Worm (Caenorhabditis elegans) whole organism, L4 larva: Measurements from ENCODE around the gene str-138.
A peak's percentile ranks its signal among the peaks of the same experiment; 100 is the strongest.

Source experiments
- F26F4.8 ChIP-seq: fragments of 200-800 bp; sonication (Bioruptor generic); conservative IDR thresholded peaks from 2 replicates; pipeline ENCODE4 v1.3.6; 2022; ENCODE audit warnings: missing genetic modification characterization, missing compliant biosample characterization
- Y48G9A.11 ChIP-seq: fragments of 200-800 bp; sonication (Bioruptor generic); IDR thresholded peaks from 2 replicates; pipeline ENCODE4 v1.3.6; 2022; ENCODE audit warnings: missing genetic modification reagents, missing genetic modification characterization, missing compliant biosample characterization
- aly-2 ChIP-seq: sonication (generic microtip); optimal IDR thresholded peaks from 2 replicates; lab custom pipeline; 2018; ENCODE audit warnings: missing biosample characterization, missing genetic modification characterization
- ama-1 ChIP-seq: fragments of 150-350 bp; optimal IDR thresholded peaks from 2 replicates; lab custom pipeline; 2014; ENCODE audit warnings: inconsistent platforms, mixed read lengths
- arid-1 ChIP-seq: fragments of 200-800 bp; sonication (Bioruptor generic); conservative IDR thresholded peaks from 2 replicates; pipeline ENCODE4 v1.3.6; 2022; ENCODE audit warnings: missing genetic modification reagents, missing genetic modification characterization, missing compliant biosample characterization
- ceh-28 ChIP-seq: fragments of 150-350 bp; optimal IDR thresholded peaks from 2 replicates; lab custom pipeline; 2014; ENCODE audit warnings: missing biosample characterization, missing genetic modification reagents, missing genetic modification characterization
- ceh-32 ChIP-seq: sonication (generic microtip); optimal IDR thresholded peaks from 2 replicates; lab custom pipeline; 2016; ENCODE audit warnings: mild to moderate bottlenecking, missing genetic modification characterization, missing compliant biosample characterization; ENCODE audit not compliant: poor library complexity
- ceh-44 ChIP-seq: fragments of 200-800 bp; sonication (Bioruptor generic); IDR thresholded peaks from 2 replicates; pipeline ENCODE4 v1.3.6; 2022; ENCODE audit warnings: missing genetic modification reagents, missing genetic modification characterization, missing compliant biosample characterization
- cey-2 ChIP-seq: sonication (generic microtip); optimal IDR thresholded peaks from 3 replicates; lab custom pipeline; 2017; ENCODE audit warnings: missing genetic modification characterization, mild to moderate bottlenecking, missing compliant biosample characterization, antibody characterized with exemption, borderline replicate concordance; ENCODE audit not compliant: insufficient read depth
- daf-16 ChIP-seq, 3 experiments: sonication (generic microtip); optimal IDR thresholded peaks; 2 replicates each; lab custom pipeline; 2016 to 2017; ENCODE audit warnings: missing genetic modification characterization in 3 of 3, missing genetic modification reagents in 3 of 3, mild to moderate bottlenecking in 2 of 3, missing compliant biosample characterization in 2 of 3, missing biosample characterization in 1 of 3, moderate library complexity in 1 of 3
- dmd-6 ChIP-seq: fragments of 200-800 bp; sonication (Bioruptor generic); IDR thresholded peaks from 2 replicates; pipeline ENCODE4 v1.3.6; 2022; ENCODE audit warnings: missing genetic modification reagents, missing genetic modification characterization, missing compliant biosample characterization
- duxl-1 ChIP-seq: sonication (generic microtip); optimal IDR thresholded peaks from 2 replicates; lab custom pipeline; 2016; ENCODE audit warnings: mild to moderate bottlenecking, missing genetic modification characterization, moderate library complexity, missing compliant biosample characterization; ENCODE audit not compliant: poor library complexity
- dve-1 ChIP-seq: sonication (generic microtip); optimal IDR thresholded peaks from 2 replicates; lab custom pipeline; 2017; ENCODE audit warnings: antibody characterized with exemption, mild to moderate bottlenecking, missing genetic modification characterization, missing compliant biosample characterization; ENCODE audit not compliant: insufficient read depth
- fos-1 ChIP-seq: fragments of 150-350 bp; optimal IDR thresholded peaks from 2 replicates; lab custom pipeline; 2014; ENCODE audit warnings: missing biosample characterization, missing genetic modification characterization
- hlh-11 ChIP-seq: fragments of 200-800 bp; sonication (Bioruptor generic); optimal IDR thresholded peaks from 2 replicates; lab custom pipeline; 2018; ENCODE audit warnings: mild to moderate bottlenecking, missing genetic modification characterization, missing compliant biosample characterization
- hlh-30 ChIP-seq: sonication (generic microtip); optimal IDR thresholded peaks from 2 replicates; lab custom pipeline; 2017; ENCODE audit warnings: antibody characterized with exemption, mild to moderate bottlenecking, missing genetic modification characterization, missing compliant biosample characterization; ENCODE audit not compliant: insufficient read depth
- lim-7 ChIP-seq: fragments of 200-800 bp; sonication (Bioruptor generic); IDR thresholded peaks from 2 replicates; pipeline ENCODE4 v1.3.6; 2022; ENCODE audit warnings: missing genetic modification characterization, missing compliant biosample characterization
- lin-1 ChIP-seq: fragments of 200-800 bp; sonication (Bioruptor generic); IDR thresholded peaks from 2 replicates; pipeline ENCODE4 v1.3.6; 2022; ENCODE audit warnings: missing genetic modification reagents, missing genetic modification characterization, missing compliant biosample characterization
- lin-29 ChIP-seq: fragments of 200-800 bp; sonication (Bioruptor generic); IDR thresholded peaks from 2 replicates; pipeline ENCODE4 v1.3.6; 2022; ENCODE audit warnings: missing genetic modification reagents, missing genetic modification characterization, missing compliant biosample characterization
- lin-38 ChIP-seq: fragments of 200-800 bp; sonication (Bioruptor generic); IDR thresholded peaks from 2 replicates; pipeline ENCODE4 v1.3.6; 2022; ENCODE audit warnings: missing genetic modification reagents, missing genetic modification characterization, missing compliant biosample characterization
- mdl-1 ChIP-seq, 2 experiments: fragments of 150-350 bp in 1 of 2; sonication (generic microtip) in 1 of 2; optimal IDR thresholded peaks; 2 replicates each; lab custom pipeline; 2014 to 2017; ENCODE audit warnings: missing biosample characterization in 2 of 2, missing genetic modification characterization in 2 of 2
- mdt-29 ChIP-seq: fragments of 200-800 bp; sonication (Bioruptor generic); IDR thresholded peaks from 2 replicates; pipeline ENCODE4 v1.3.6; 2022; ENCODE audit warnings: missing genetic modification reagents, missing genetic modification characterization, missing compliant biosample characterization
- mes-2 ChIP-seq: sonication (generic microtip); optimal IDR thresholded peaks from 2 replicates; lab custom pipeline; 2016; ENCODE audit warnings: missing genotype, mild to moderate bottlenecking, missing genetic modification characterization, missing compliant biosample characterization; ENCODE audit not compliant: poor library complexity, severe bottlenecking
- mxl-3 ChIP-seq: fragments of 200-800 bp; sonication (Bioruptor generic); optimal IDR thresholded peaks from 2 replicates; lab custom pipeline; 2018; ENCODE audit warnings: mild to moderate bottlenecking, missing genetic modification characterization, missing compliant biosample characterization
- nhr-10 ChIP-seq: fragments of 150-350 bp; optimal IDR thresholded peaks from 2 replicates; lab custom pipeline; 2014; ENCODE audit warnings: missing biosample characterization, missing genetic modification characterization
- nhr-102 ChIP-seq: sonication (generic microtip); optimal IDR thresholded peaks from 2 replicates; lab custom pipeline; 2016; ENCODE audit warnings: mild to moderate bottlenecking, missing genetic modification characterization, moderate library complexity, missing compliant biosample characterization
- nhr-25 ChIP-seq: sonication (generic microtip); optimal IDR thresholded peaks from 2 replicates; lab custom pipeline; 2017; ENCODE audit warnings: missing genetic modification characterization, mild to moderate bottlenecking, missing compliant biosample characterization, antibody characterized with exemption, moderate library complexity, borderline replicate concordance; ENCODE audit not compliant: insufficient read depth
- nhr-28 ChIP-seq: fragments of 150-350 bp; optimal IDR thresholded peaks from 2 replicates; lab custom pipeline; 2014; ENCODE audit warnings: missing biosample characterization, missing genetic modification characterization
- nhr-41 ChIP-seq: fragments of 200-800 bp; sonication (Bioruptor generic); IDR thresholded peaks from 2 replicates; pipeline ENCODE4 v1.3.6; 2022; ENCODE audit warnings: missing genetic modification reagents, missing genetic modification characterization, missing compliant biosample characterization
- nhr-42 ChIP-seq: fragments of 200-800 bp; sonication (Bioruptor generic); IDR thresholded peaks from 2 replicates; pipeline ENCODE4 v1.3.6; 2022; ENCODE audit warnings: missing genetic modification characterization, missing compliant biosample characterization
- nhr-48 ChIP-seq: sonication (generic microtip); optimal IDR thresholded peaks from 2 replicates; lab custom pipeline; 2016; ENCODE audit warnings: mild to moderate bottlenecking, missing genetic modification characterization, missing compliant biosample characterization
- nhr-76 ChIP-seq: fragments of 150-350 bp; optimal IDR thresholded peaks from 2 replicates; lab custom pipeline; 2014; ENCODE audit warnings: missing biosample characterization, missing genetic modification characterization
- pha-4 ChIP-seq, 2 experiments: fragments of 150-350 bp in 1 of 2; fragments of 200-800 bp in 1 of 2; sonication (Bioruptor generic) in 1 of 2; IDR thresholded peaks in 1 of 2; optimal IDR thresholded peaks in 1 of 2; 2 replicates each; pipeline versions ENCODE4 v1.3.6 to Lab custom; 2014 to 2022; ENCODE audit warnings: missing genetic modification characterization in 2 of 2, missing genetic modification reagents in 2 of 2, missing biosample characterization in 1 of 2, missing compliant biosample characterization in 1 of 2
- php-3 ChIP-seq: fragments of 200-800 bp; sonication (Bioruptor generic); IDR thresholded peaks from 2 replicates; pipeline ENCODE4 v1.3.6; 2022; ENCODE audit warnings: missing genetic modification reagents, missing genetic modification characterization, missing compliant biosample characterization
- pqm-1 ChIP-seq: sonication (generic microtip); optimal IDR thresholded peaks from 2 replicates; lab custom pipeline; 2017; ENCODE audit warnings: missing biosample characterization, missing genetic modification characterization
- rbr-2 ChIP-seq: sonication (generic microtip); optimal IDR thresholded peaks from 2 replicates; lab custom pipeline; 2016; ENCODE audit warnings: missing genotype, missing genetic modification characterization, missing compliant biosample characterization
- sdz-12 ChIP-seq: fragments of 200-800 bp; sonication (Bioruptor generic); optimal IDR thresholded peaks from 2 replicates; lab custom pipeline; 2018; ENCODE audit warnings: mild to moderate bottlenecking, missing genetic modification characterization, missing compliant biosample characterization
- snpc-1.2 ChIP-seq: fragments of 200-800 bp; sonication (Bioruptor generic); IDR thresholded peaks from 2 replicates; pipeline ENCODE4 v1.3.6; 2022; ENCODE audit warnings: missing genetic modification reagents, missing genetic modification characterization, missing compliant biosample characterization
- unc-62 ChIP-seq, 3 experiments: fragments of 150-350 bp in 1 of 3; sonication (generic microtip); optimal IDR thresholded peaks in 2 of 3; peaks in 1 of 3; 1 replicate in 1 of 3; 2 replicates in 2 of 3; lab custom pipeline; 2014 to 2017; ENCODE audit warnings: missing biosample characterization in 3 of 3, missing genetic modification characterization in 3 of 3, missing genetic modification reagents in 3 of 3, missing genotype in 1 of 3
- zfp-3 ChIP-seq: fragments of 200-800 bp; sonication (Bioruptor generic); conservative IDR thresholded peaks from 2 replicates; pipeline ENCODE4 v1.3.6; 2022; ENCODE audit warnings: missing genetic modification reagents, missing genetic modification characterization, missing compliant biosample characterization

Gene str-138

DNA sequence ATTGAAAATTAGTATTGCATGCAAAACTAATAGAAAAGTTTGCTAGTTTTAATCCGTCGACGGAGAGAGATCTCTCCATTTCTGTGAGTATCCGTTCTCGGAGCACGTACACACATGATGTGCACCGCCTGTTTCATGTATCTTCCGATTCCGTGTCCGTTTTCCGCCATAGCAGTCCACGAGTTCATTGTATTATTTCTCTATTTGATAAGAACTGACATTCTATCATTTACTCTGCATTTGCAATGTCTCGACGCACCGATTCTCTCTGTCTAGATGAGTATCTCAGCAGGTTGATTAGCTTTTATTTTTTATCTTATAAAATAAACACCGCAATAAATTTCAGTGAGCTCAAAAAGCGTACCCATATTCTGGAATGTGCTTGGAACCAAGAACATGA lies 39.5 kb upstream of the str-138 start:
- TF ChIP-seq arid-1 (GFP tag; lab: Robert Waterston, UW): no peak
- peak; percentile 36 for TF ChIP-seq dve-1 (tag; lab: Kevin White, UChicago)
- TF ChIP-seq hlh-11: peak; percentile 17
- TF ChIP-seq ceh-28 (tag; lab: Kevin White, UChicago): no peak
- no peak for TF ChIP-seq nhr-102
- TF ChIP-seq php-3 (GFP tag; lab: Robert Waterston, UW): 0 out of 2 replicates have a peak, but pooled peaks have one; percentile 34
- peak; percentile 37 for TF ChIP-seq pqm-1
- no peak for TF ChIP-seq daf-16 (GFP tag; optimal IDR thresholded peaks at IDR 0.05; lab: Kevin White, UChicago)
- TF ChIP-seq daf-16 (tag; optimal IDR thresholded peaks at IDR 0.05; lab: Kevin White, UChicago): peak; percentile 5
- TF ChIP-seq mxl-3 (GFP tag; lab: Kevin White, UChicago): peak; percentile 10
- no peak for TF ChIP-seq pha-4 (GFP tag; IDR thresholded peaks at IDR 0.05; lab: Robert Waterston, UW)
- TF ChIP-seq pha-4 (tag; optimal IDR thresholded peaks at IDR 0.05; lab: Kevin White, UChicago): no peak
- TF ChIP-seq dmd-6: peak; percentile 54
- no peak for TF ChIP-seq hlh-30
- peak; percentile 16 for TF ChIP-seq mes-2 (tag; lab: Kevin White, UChicago)
- TF ChIP-seq cey-2: no peak
- no peak for TF ChIP-seq sdz-12 (GFP tag; lab: Kevin White, UChicago)
- TF ChIP-seq nhr-28: peak; percentile 40
- no peak for TF ChIP-seq snpc-1.2 (GFP tag; lab: Robert Waterston, UW)
- no peak for TF ChIP-seq lin-1
- TF ChIP-seq zfp-3 (GFP tag; lab: Robert Waterston, UW): no peak
- TF ChIP-seq ama-1 (lab: Kevin White, UChicago): no peak

DNA sequence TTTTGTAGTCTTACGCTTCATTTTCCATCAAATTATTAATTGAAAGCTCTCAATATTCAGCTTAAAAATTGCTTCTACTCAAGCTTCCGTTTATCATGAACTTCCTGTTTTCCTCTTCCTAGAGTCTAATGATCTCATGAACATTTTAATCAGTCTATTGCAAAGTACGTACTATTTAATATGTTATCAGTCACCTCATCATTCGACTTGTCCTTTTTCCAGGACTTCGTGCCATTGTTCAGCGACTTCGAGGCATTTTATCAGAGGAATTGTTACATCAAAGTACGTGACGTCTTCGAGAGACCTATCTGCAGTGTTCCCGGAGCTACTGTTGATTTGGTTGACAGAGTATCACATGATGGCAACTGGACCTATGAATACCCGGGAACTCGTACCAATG lies 38.7 kb upstream of the str-138 start:
- no peak for TF ChIP-seq nhr-25 (tag; lab: Kevin White, UChicago)
- TF ChIP-seq dve-1 (tag; lab: Kevin White, UChicago): peak; percentile 1
- no peak for TF ChIP-seq fos-1 (tag; lab: Kevin White, UChicago)
- no peak for TF ChIP-seq ceh-32 (tag; lab: Kevin White, UChicago)
- no peak for TF ChIP-seq daf-16 (GFP tag; optimal IDR thresholded peaks at IDR 0.05; lab: Kevin White, UChicago)
- TF ChIP-seq daf-16 (tag; optimal IDR thresholded peaks at IDR 0.05; lab: Kevin White, UChicago): peak; percentile 20
- no peak for TF ChIP-seq hlh-11
- TF ChIP-seq dmd-6: peak; percentile 32; the same call in 1 of the 2 replicates
- peak; percentile 45 for TF ChIP-seq nhr-28

DNA sequence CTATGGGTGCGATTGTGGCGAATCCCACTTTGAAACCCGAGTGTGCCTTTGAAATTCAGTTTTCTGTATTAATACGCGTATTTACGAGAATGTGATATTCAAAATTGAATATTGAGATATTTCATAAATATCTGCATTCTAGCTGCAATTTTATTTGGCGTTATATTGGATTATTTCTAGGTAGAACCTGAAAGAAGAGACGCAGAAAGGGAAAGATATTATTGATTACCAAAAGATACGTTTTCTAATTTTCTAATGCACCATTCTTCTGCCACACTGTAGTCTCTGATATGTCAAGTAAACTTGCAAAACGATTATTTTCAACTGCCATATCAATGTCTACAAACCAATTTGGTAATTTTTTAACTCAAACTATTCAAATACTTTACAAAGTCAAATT lies 36.4 kb upstream of the str-138 start, which contains the start of gene ech-3:
Gene ech-3, plus strand, starts transcription at position 178 of the 400 bp plus-strand sequence.
- no peak for TF ChIP-seq ceh-44 (GFP tag; lab: Robert Waterston, UW)
- no peak for TF ChIP-seq nhr-42
- no peak for TF ChIP-seq nhr-10
- peak; percentile 14 for TF ChIP-seq nhr-28
- no peak for TF ChIP-seq snpc-1.2 (GFP tag; lab: Robert Waterston, UW)
- TF ChIP-seq mdl-1 (tag; optimal IDR thresholded peaks at IDR 0.05; lab: Kevin White, UChicago): no peak
- no peak for TF ChIP-seq aly-2
- TF ChIP-seq Y48G9A.11 (GFP tag; lab: Robert Waterston, UW): no peak
- no peak for TF ChIP-seq unc-62 (GFP tag; optimal IDR thresholded peaks at IDR 0.05 in 1 of 2; lab: Kevin White, UChicago)
- TF ChIP-seq unc-62 (tag; optimal IDR thresholded peaks at IDR 0.05; lab: Kevin White, UChicago): no peak
- no peak for TF ChIP-seq hlh-30
- TF ChIP-seq dmd-6: peak; percentile 15; the same call in 1 of the 2 replicates
- no peak for TF ChIP-seq daf-16 (GFP tag; optimal IDR thresholded peaks at IDR 0.05; lab: Kevin White, UChicago)
- peak; percentile 59 for TF ChIP-seq daf-16 (tag; optimal IDR thresholded peaks at IDR 0.05; lab: Kevin White, UChicago)
- TF ChIP-seq dve-1 (tag; lab: Kevin White, UChicago): peak; percentile 33
- no peak for TF ChIP-seq nhr-41 (GFP tag; lab: Robert Waterston, UW)
- no peak for TF ChIP-seq rbr-2 (tag; lab: Kevin White, UChicago)
- no peak for TF ChIP-seq F26F4.8 (GFP tag; lab: Robert Waterston, UW)
- no peak for TF ChIP-seq lin-29 (GFP tag; lab: Robert Waterston, UW)
- TF ChIP-seq mdt-29 (GFP tag; lab: Robert Waterston, UW): no peak
- TF ChIP-seq duxl-1 (tag; lab: Kevin White, UChicago): no peak
- TF ChIP-seq lim-7 (GFP tag; lab: Robert Waterston, UW): no peak
- TF ChIP-seq nhr-48: no peak
- TF ChIP-seq nhr-76 (tag; lab: Kevin White, UChicago): no peak
- no peak for TF ChIP-seq lin-38
- peak; percentile 25 for TF ChIP-seq pqm-1
- TF ChIP-seq zfp-3 (GFP tag; lab: Robert Waterston, UW): no peak
- no peak for TF ChIP-seq sdz-12 (GFP tag; lab: Kevin White, UChicago)
